Worm (Caenorhabditis elegans): ENCODE data around the gene hmg-1.1.

DNA sequence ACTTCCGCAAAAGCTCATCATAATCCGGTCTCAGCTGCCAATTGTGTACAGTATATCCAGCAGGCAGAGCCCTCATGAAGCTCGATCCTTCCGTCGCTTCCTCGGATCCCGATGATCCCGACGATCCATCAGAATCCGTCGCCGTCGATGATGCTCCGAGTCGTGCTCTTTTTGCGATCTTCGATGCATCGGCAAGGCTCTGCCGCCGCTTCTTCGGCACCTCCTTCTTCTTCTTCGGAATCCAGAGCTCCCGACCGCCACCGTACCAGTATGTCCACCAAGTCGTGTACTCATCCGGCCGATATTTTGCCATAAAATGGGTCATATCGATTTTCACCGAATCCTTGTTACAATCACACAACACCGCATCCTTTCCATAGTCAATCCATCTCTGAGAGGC, 10.6 kb upstream of the hmg-1.1 start:
- TF ChIP-seq ztf-29 (GFP tag; IDR thresholded peaks at IDR 0.05), result no peak
- TF ChIP-seq T22C8.4 (GFP tag; IDR thresholded peaks at IDR 0.05), result no peak
- no peak for TF ChIP-seq klf-2 (GFP tag; conservative IDR thresholded peaks at IDR 0.05)
- TF ChIP-seq med-1 (GFP tag; optimal IDR thresholded peaks at IDR 0.05; ENCODE audit: insufficient read depth), result no peak
- no peak for TF ChIP-seq ztf-23 (GFP tag; IDR thresholded peaks at IDR 0.05)
- no peak for TF ChIP-seq tab-1 (GFP tag; IDR thresholded peaks at IDR 0.05)
- no peak for TF ChIP-seq cog-1 (tag; optimal IDR thresholded peaks at IDR 0.05)
- TF ChIP-seq flt-1 (GFP tag; IDR thresholded peaks at IDR 0.05), result no peak
